Fruit fly (Drosophila melanogaster) whole organism, larva: ENCODE results near the gene CG1924.

Source experiments
- noc ChIP-seq: fragments of 200-800 bp; sonication (Bioruptor generic); optimal IDR thresholded peaks from 3 replicates; lab custom pipeline; 2019; ENCODE audit warnings: missing biosample characterization, mild to moderate bottlenecking, missing genetic modification characterization, moderate library complexity

The CG1924 gene

DNA sequence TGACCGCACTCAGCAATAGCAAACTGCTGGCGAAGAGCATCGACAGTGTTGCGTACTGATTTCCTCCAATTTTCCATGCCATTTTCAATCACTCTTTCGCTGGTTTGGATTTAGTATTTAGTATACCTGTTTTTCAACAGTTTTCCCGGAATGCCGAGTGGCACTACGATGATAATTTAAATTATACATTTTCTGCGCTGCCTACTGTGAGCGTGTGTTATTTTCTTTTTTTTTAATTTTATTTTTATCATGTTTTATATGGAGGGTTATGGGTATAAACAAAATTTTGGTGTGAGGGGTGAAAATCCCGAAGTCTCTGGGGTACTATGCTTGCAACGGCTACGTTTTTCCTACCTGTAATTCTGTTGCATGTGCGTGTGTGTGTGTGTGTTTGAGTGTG is at the start of gene CG1924:
TSS of gene CG1924 (minus strand) at position 101 of the 400 bp plus-strand sequence.
- TF ChIP-seq noc, result no peak

dm6 chrX:12227975-12228374 is 49.5 kb upstream of the CG1924 start:
- no peak for TF ChIP-seq noc

DNA sequence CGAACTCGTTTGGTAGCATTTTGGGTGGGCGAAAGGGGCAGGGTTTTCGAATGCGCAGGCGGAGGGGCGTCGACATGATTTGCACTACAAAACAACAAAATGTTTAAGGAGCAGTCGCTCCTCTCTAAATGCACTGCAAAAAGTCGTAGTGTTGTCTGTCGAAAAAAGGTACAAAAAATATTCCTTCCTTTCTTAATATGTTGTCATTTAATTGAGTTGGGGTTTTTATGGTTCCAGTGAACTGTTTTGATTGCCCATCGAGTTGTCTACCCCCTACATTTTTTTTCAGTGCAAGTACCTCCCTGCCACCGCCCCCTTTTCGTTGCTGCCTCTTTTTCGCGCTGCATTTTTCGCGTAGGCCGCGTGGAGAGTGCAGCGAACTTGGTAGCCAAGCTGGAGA is 48.1 kb upstream of the CG1924 start:
- no peak for TF ChIP-seq noc

- no peak for TF ChIP-seq noc
Measured at dm6 chrX:12225325-12225972, 47.0 kb upstream of the CG1924 start.

dm6 chrX:12222890-12223345 is 44.5 kb upstream of the CG1924 start:
- no peak for TF ChIP-seq noc

dm6 chrX:12221496-12221895 is 43.1 kb upstream of the CG1924 start:
- no peak for TF ChIP-seq noc

DNA sequence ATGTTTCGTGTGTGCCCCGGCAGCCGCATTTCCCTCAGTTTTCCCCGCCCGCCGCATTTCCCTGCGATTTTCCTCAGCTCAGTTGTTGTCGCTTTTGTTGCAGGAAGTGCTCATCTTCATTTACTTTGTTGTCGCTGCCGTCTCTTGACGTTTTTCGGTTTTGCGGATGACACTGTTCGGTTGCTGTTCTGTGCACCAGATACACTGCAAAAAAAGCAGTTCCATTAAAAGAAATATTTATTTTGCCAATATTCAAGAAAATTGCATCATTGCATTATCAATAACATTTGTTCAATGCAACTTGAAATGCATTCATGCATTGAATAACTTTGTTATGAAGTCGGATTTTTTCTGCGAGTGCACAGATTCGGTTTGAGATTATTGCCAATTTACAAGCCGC is 39.1 kb upstream of the CG1924 start:
- no peak for TF ChIP-seq noc

- TF ChIP-seq noc, result no peak
Measured at dm6 chrX:12212766-12213165, 34.3 kb upstream of the CG1924 start.

DNA sequence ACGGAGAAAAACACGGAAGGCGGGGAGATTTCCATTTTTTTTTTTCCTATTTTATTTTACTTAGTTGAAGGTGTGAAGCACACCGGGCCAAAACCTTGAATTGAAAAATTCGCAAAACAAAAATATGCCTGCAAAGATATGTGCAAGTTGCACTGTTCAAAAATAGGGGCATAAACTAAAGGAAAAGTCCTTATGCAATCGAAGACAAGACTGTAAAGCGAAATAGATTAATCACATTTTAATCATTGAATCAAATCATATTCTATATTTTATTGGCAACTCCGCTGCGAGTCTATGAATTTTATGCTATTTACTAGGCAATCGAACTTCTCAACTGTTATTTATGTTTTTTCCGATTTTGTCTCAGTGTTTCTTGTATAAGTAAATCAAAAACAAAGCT is 29.2 kb upstream of the CG1924 start:
- no peak for TF ChIP-seq noc

- TF ChIP-seq noc, result no peak
Measured at dm6 chrX:12207151-12207550, 28.7 kb upstream of the CG1924 start.

- no peak for TF ChIP-seq noc
Measured at dm6 chrX:12206226-12206625, 27.8 kb upstream of the CG1924 start.

DNA sequence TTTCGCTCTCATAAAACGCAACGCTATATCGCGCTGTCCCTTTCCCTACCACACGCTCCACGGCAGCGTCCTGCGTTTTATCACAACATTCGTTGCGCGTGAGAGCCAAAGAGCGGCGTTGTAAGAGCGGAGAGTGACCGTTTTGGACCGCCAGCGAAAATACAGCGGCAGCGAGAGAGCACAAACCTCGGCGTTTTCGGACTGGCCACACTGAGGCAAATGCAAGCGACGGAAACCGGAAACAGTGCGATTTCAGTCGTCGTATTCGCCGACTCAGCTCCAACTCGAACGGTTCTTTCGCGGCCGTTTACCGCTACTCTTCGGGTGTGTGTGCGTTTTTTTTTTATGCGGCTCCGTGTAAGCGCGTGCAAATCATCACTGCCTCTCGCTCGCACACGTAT is 25.1 kb upstream of the CG1924 start:
- TF ChIP-seq noc, result no peak

dm6 chrX:12202751-12203150 is 24.3 kb upstream of the CG1924 start:
- TF ChIP-seq noc, result no peak

- no peak for TF ChIP-seq noc
Measured at dm6 chrX:12201905-12202623, 23.6 kb upstream of the CG1924 start.

dm6 chrX:12128045-12128444 is 50.4 kb downstream of the CG1924 start:
- no peak for TF ChIP-seq noc
